Fruit fly (Drosophila melanogaster): Measurements from ENCODE around the gene Prp3.

Gene Prp3

dm6 chr3L:19922833-19923745, 13.0 kb downstream of the Prp3 start, which contains the start of gene Pfdn6 (continued):
- TF ChIP-seq dsx (GFP tag; optimal IDR thresholded peaks at IDR 0.05; ENCODE audit: poor library complexity, severe bottlenecking) (no peak), CG6163 (GFP tag; IDR thresholded peaks at IDR 0.05) (peak; percentile 69; the same call in 2 of the 3 replicates), CG8119 (GFP tag; IDR thresholded peaks at IDR 0.05) (0 out of 3 replicates have a peak, but pooled peaks have one; percentile 17), esn (GFP tag; optimal IDR thresholded peaks at IDR 0.05) (peak; percentile 86), net (GFP tag; optimal IDR thresholded peaks at IDR 0.05) (no peak), Eip75B (GFP tag; optimal IDR thresholded peaks at IDR 0.05) (no peak), eg (GFP tag; IDR thresholded peaks at IDR 0.05) (peak; percentile 74), CG1621 (tag; optimal IDR thresholded peaks at IDR 0.05) (no peak), CG31627 (GFP tag; optimal IDR thresholded peaks at IDR 0.05) (peak; percentile 78), CG34406 (GFP tag; optimal IDR thresholded peaks at IDR 0.05) (peak; percentile 16)

DNA sequence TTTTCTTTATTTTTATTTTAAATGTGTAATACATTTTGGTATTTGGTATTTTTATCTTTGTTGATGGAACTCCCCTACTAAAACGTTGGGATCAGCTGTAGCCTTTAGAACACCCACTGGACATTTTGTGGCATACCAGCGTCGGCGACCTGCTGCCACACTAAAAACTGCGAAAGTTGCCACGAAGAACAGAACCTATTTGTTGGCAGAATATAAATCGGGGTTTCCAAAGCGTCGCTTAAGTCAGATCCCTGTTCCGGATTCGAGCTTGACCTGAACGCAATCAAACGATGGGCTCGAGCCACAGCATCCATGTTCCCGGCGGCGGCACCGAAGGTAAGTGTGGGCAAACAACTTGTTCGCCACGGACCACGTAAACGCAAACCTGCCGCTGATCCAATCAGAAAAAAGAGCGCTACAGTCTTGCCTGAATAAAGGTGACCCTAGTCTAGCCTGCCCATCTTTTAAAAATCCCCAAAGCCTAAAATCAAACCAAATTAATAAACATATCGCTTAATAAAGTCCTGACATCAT, 14.7 kb downstream of the Prp3 start, which contains the start of gene Grasp65:
Gene Grasp65, plus strand, starts transcription at position 173 of the 534 bp plus-strand sequence.
- TF ChIP-seq CG6854 (GFP tag; optimal IDR thresholded peaks at IDR 0.05) (peak; percentile 52), CG15336 (GFP tag; IDR thresholded peaks at IDR 0.05) (peak; percentile 28; the same call in 1 of the 2 replicates), Ets21C (GFP tag; optimal IDR thresholded peaks at IDR 0.05) (no peak), dsx (GFP tag; optimal IDR thresholded peaks at IDR 0.05; ENCODE audit: poor library complexity, severe bottlenecking) (peak; percentile 38), acj6 (GFP tag; optimal IDR thresholded peaks at IDR 0.05) (no peak), Eip78C (GFP tag) (peak; percentile 59)

DNA sequence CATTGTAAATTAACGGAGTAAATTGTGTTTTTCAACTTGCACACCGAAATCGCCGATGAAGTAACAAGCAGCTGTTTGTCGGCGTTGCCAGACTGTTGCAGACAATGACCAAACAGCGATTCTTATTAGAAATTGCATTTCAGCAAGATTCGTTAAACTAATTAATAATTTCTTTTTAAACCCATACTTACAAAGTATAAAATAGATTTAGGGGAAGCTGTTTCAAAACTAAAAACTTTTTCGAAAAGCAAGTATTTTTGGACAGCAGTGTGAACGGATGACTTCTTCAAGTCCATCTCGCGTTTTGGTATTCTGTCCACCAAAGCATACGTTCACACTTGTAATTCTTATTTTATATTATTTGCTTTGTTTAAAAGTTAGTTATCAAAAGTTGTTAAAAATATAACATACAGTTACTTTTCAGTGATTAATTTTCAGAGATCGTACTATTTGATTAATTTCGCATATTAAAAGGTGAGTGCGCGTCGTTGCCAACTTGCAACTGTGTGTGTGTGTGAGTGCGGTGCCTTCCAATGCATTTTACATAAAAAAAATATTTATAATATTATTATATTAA, 18.4 kb downstream of the Prp3 start, which contains the start of the genes CG8004 and RhoGDI:
Gene CG8004, minus strand, starts transcription at position 74 of the 577 bp plus-strand sequence.
Gene RhoGDI, plus strand, starts transcription at position 309 of the 577 bp plus-strand sequence.
- TF ChIP-seq CG4318 (GFP tag; optimal IDR thresholded peaks at IDR 0.05), result no peak
- peak; percentile 77 for TF ChIP-seq CG31627 (GFP tag; optimal IDR thresholded peaks at IDR 0.05)
- peak; percentile 63 for TF ChIP-seq OdsH (GFP tag; optimal IDR thresholded peaks at IDR 0.05)
- peak; percentile 1 for TF ChIP-seq Sox15 (GFP tag; optimal IDR thresholded peaks at IDR 0.05)
- peak; percentile 7 for TF ChIP-seq CG1621 (tag; optimal IDR thresholded peaks at IDR 0.05)
- TF ChIP-seq Blimp-1 (GFP tag; optimal IDR thresholded peaks at IDR 0.05), result no peak
- TF ChIP-seq fd85E (GFP tag; optimal IDR thresholded peaks at IDR 0.05), result no peak
- TF ChIP-seq Eip93F (GFP tag; optimal IDR thresholded peaks at IDR 0.05), result peak; percentile 31
- TF ChIP-seq lz (GFP tag; optimal IDR thresholded peaks at IDR 0.05), result peak; percentile 67
- peak; percentile 52 for TF ChIP-seq acj6 (GFP tag; optimal IDR thresholded peaks at IDR 0.05)
- TF ChIP-seq CG6808 (GFP tag; optimal IDR thresholded peaks at IDR 0.05), result no peak
- no peak for TF ChIP-seq CG11902 (GFP tag; optimal IDR thresholded peaks at IDR 0.05)
- peak; percentile 40 for TF ChIP-seq CG32006 (GFP tag; optimal IDR thresholded peaks at IDR 0.05)
- peak; percentile 56 for TF ChIP-seq CG10631 (GFP tag; optimal IDR thresholded peaks at IDR 0.05)
- TF ChIP-seq cyc (GFP tag; optimal IDR thresholded peaks at IDR 0.05), result peak; percentile 53
- TF ChIP-seq CG15336 (GFP tag; IDR thresholded peaks at IDR 0.05), result peak; percentile 53
- TF ChIP-seq CG3032 (tag; optimal IDR thresholded peaks at IDR 0.05), result peak; percentile 60
- TF ChIP-seq Hr4 (GFP tag; optimal IDR thresholded peaks at IDR 0.05), result peak; percentile 76
- no peak for TF ChIP-seq CG16779 (tag; optimal IDR thresholded peaks at IDR 0.05)
- TF ChIP-seq CG10669 (GFP tag; optimal IDR thresholded peaks at IDR 0.05), result peak; percentile 7
- TF ChIP-seq Hr38 (GFP tag; optimal IDR thresholded peaks at IDR 0.05), result no peak
- peak; percentile 89 for TF ChIP-seq Sox14 (GFP tag; optimal IDR thresholded peaks at IDR 0.05)
- TF ChIP-seq CG6792 (GFP tag; optimal IDR thresholded peaks at IDR 0.05), result peak; percentile 52
- TF ChIP-seq CG3919 (GFP tag; optimal IDR thresholded peaks at IDR 0.05), result peak; percentile 59
- no peak for TF ChIP-seq CG8119 (GFP tag; IDR thresholded peaks at IDR 0.05)
- TF ChIP-seq topi (GFP tag; optimal IDR thresholded peaks at IDR 0.05), result peak; percentile 46
- peak; percentile 69 for TF ChIP-seq Hr39 (GFP tag; optimal IDR thresholded peaks at IDR 0.05)
- no peak for TF ChIP-seq Ets96B (tag; optimal IDR thresholded peaks at IDR 0.05)
- peak; percentile 78 for TF ChIP-seq pdm3 (GFP tag; optimal IDR thresholded peaks at IDR 0.05)
- TF ChIP-seq net (GFP tag; optimal IDR thresholded peaks at IDR 0.05), result peak; percentile 22
- peak; percentile 64 for TF ChIP-seq esn (GFP tag; optimal IDR thresholded peaks at IDR 0.05)
- no peak for TF ChIP-seq CG8632 (GFP tag; optimal IDR thresholded peaks at IDR 0.05)
- TF ChIP-seq achi (GFP tag; optimal IDR thresholded peaks at IDR 0.05), result peak; percentile 67
- no peak for TF ChIP-seq salr (GFP tag; optimal IDR thresholded peaks at IDR 0.05)
- TF ChIP-seq CG6854 (GFP tag; optimal IDR thresholded peaks at IDR 0.05), result no peak
- TF ChIP-seq Ets21C (GFP tag; optimal IDR thresholded peaks at IDR 0.05), result peak; percentile 60
- peak; percentile 61 for TF ChIP-seq Met (GFP tag; optimal IDR thresholded peaks at IDR 0.05)
- TF ChIP-seq dsx (GFP tag; optimal IDR thresholded peaks at IDR 0.05; ENCODE audit: poor library complexity, severe bottlenecking), result no peak
